Worm (Caenorhabditis elegans): Measurements from ENCODE around the gene srh-68.
A peak's percentile ranks its signal among the peaks of the same experiment; 100 is the strongest.

Gene srh-68

ce11 chrII:12502784-12503183, 4.4 kb upstream of the srh-68 start, which contains the start of gene ador-1:
ador-1 (minus strand) TSS chrII:12502884.
- TF ChIP-seq unc-30 (tag; optimal IDR thresholded peaks at IDR 0.05) (no peak), nhr-20 (tag; optimal IDR thresholded peaks at IDR 0.05) (no peak), unc-62 (GFP tag; optimal IDR thresholded peaks at IDR 0.05) (no peak), ama-1 (optimal IDR thresholded peaks at IDR 0.05) (no peak), pag-3 (tag; optimal IDR thresholded peaks at IDR 0.05; ENCODE audit: borderline replicate concordance, insufficient read depth) (no peak), mef-2 (tag; optimal IDR thresholded peaks at IDR 0.05) (no peak), nhr-76 (tag; optimal IDR thresholded peaks at IDR 0.05) (no peak), mdl-1 (tag; optimal IDR thresholded peaks at IDR 0.05) (no peak)

ce11 chrII:12506511-12506910, 627 bp upstream of the srh-68 start:
- TF ChIP-seq hpl-2 (GFP tag; optimal IDR thresholded peaks at IDR 0.05) (no peak), snpc-4 (tag; optimal IDR thresholded peaks at IDR 0.05) (no peak), pqm-1 (tag; optimal IDR thresholded peaks at IDR 0.05) (no peak), C04F5.9 (tag; optimal IDR thresholded peaks at IDR 0.05) (no peak), ceh-8 (GFP tag; optimal IDR thresholded peaks at IDR 0.05) (peak; percentile 27), fos-1 (tag; optimal IDR thresholded peaks at IDR 0.05) (no peak), ceh-82 (tag; optimal IDR thresholded peaks at IDR 0.05) (no peak), pag-3 (tag; optimal IDR thresholded peaks at IDR 0.05; ENCODE audit: borderline replicate concordance, insufficient read depth) (no peak), nhr-20 (tag; optimal IDR thresholded peaks at IDR 0.05) (no peak), swsn-7 (tag; optimal IDR thresholded peaks at IDR 0.05) (peak; percentile 0), sox-4 (tag; optimal IDR thresholded peaks at IDR 0.05) (peak; percentile 66), zip-4 (GFP tag; optimal IDR thresholded peaks at IDR 0.05) (no peak), unc-98 (GFP tag; IDR thresholded peaks at IDR 0.05) (no peak), skn-1 (tag; optimal IDR thresholded peaks at IDR 0.05) (no peak), efl-1 (optimal IDR thresholded peaks at IDR 0.05) (no peak), efl-1 (GFP tag; optimal IDR thresholded peaks at IDR 0.05 in 1 of 2) (no peak), blmp-1 (tag; optimal IDR thresholded peaks at IDR 0.05) (no peak), lir-3 (tag; optimal IDR thresholded peaks at IDR 0.05; ENCODE audit: poor library complexity) (no peak), tbx-2 (tag; optimal IDR thresholded peaks at IDR 0.05) (no peak), F16B12.6 (tag; optimal IDR thresholded peaks at IDR 0.05) (no peak), rnt-1 (tag; optimal IDR thresholded peaks at IDR 0.05) (no peak), hlh-17 (GFP tag; optimal IDR thresholded peaks at IDR 0.05; ENCODE audit: borderline replicate concordance) (no peak), nhr-237 (tag; optimal IDR thresholded peaks at IDR 0.05) (no peak), ces-1 (GFP tag; optimal IDR thresholded peaks at IDR 0.05) (no peak), dsc-1 (tag; optimal IDR thresholded peaks at IDR 0.05) (peak; percentile 1), nhr-47 (tag; optimal IDR thresholded peaks at IDR 0.05) (peak; percentile 65), hlh-4 (tag; optimal IDR thresholded peaks at IDR 0.05) (no peak), ceh-90 (tag; optimal IDR thresholded peaks at IDR 0.05) (no peak), unc-130 (tag; optimal IDR thresholded peaks at IDR 0.05) (no peak), isw-1 (GFP tag; IDR thresholded peaks at IDR 0.05) (no peak), fkh-4 (tag; optimal IDR thresholded peaks at IDR 0.05; ENCODE audit: borderline replicate concordance) (no peak), egl-27 (tag; optimal IDR thresholded peaks at IDR 0.05) (no peak), nhr-12 (tag; optimal IDR thresholded peaks at IDR 0.05) (no peak), egl-13 (tag; optimal IDR thresholded peaks at IDR 0.05) (peak; percentile 25), unc-86 (tag; optimal IDR thresholded peaks at IDR 0.05) (no peak), nhr-76 (tag; optimal IDR thresholded peaks at IDR 0.05) (no peak), fkh-8 (tag; optimal IDR thresholded peaks at IDR 0.05) (peak; percentile 78), lin-39 (tag; optimal IDR thresholded peaks at IDR 0.05) (no peak), xbp-1 (tag; optimal IDR thresholded peaks at IDR 0.05) (no peak)
